Worm (Caenorhabditis elegans) whole organism, L1 larva: ENCODE results near the gene F09C12.8.

ENCODE experiments used
- ama-1 ChIP-seq: fragments of 150-350 bp; optimal IDR thresholded peaks from 2 replicates; lab custom pipeline; 2014
- ces-1 ChIP-seq: fragments of 150-350 bp; optimal IDR thresholded peaks from 2 replicates; lab custom pipeline; 2014; ENCODE audit warnings: missing biosample characterization, missing genetic modification reagents, missing genetic modification characterization
- efl-3 ChIP-seq: fragments of 200-800 bp; sonication (Bioruptor generic); optimal IDR thresholded peaks from 2 replicates; lab custom pipeline; 2018; ENCODE audit warnings: mild to moderate bottlenecking, missing genetic modification characterization, missing compliant biosample characterization
- nhr-20 ChIP-seq: sonication (generic microtip); optimal IDR thresholded peaks from 2 replicates; lab custom pipeline; 2016; ENCODE audit warnings: mild to moderate bottlenecking, missing genetic modification characterization, missing compliant biosample characterization
- unc-62 ChIP-seq: fragments of 150-350 bp; optimal IDR thresholded peaks from 2 replicates; lab custom pipeline; 2014; ENCODE audit warnings: missing biosample characterization, missing genetic modification reagents, missing genetic modification characterization

DNA sequence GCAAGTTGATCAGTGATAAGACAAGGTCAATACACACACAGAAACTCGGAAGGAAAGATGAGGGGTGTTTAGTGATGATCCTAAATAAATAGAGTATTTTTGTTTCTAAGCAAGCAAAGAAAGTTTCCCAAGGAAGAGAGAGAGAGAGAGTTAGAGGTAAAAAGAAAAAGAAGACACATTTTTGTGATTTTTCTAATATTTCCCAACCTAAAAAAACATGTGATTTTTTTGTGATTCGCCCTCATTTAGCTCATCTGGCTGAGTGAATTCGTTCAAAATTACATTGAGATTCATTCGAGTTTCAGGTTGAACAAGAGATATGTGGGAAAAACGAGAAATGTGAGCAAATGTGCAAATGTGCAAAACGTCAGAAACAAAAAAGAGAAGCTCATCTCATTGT lies 38.6 kb downstream of the F09C12.8 start, which contains the start of gene srb-16:
- TF ChIP-seq efl-3 (GFP tag; lab: Kevin White, UChicago) (no peak), ama-1 (lab: Kevin White, UChicago) (no peak), ces-1 (no peak), nhr-20 (tag; lab: Kevin White, UChicago) (no peak), unc-62 (GFP tag; lab: Kevin White, UChicago) (no peak)
